Worm (Caenorhabditis elegans): Measurements from ENCODE around the gene C15C8.5.

DNA sequence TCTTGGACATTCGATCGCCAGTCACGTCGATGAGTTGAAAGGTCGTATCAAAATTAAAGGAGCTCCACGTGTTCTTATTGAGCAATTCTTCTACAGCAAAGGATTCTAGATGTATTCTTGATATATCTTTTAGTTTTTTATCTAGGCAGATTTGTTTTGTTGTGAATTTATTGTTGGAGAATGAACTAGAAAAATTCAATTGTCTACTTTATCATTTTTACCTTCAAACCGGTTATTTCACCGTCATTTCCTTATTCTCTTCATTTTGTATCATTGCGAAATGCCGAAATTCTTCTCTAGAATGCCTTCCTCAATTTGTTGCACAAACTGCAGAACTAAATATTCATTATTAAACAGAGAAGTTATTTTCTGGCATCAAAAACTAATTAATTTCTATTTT is 18.6 kb upstream of the C15C8.5 start, which contains the start of gene R11D1.10:
- TF ChIP-seq him-1 (tag; optimal IDR thresholded peaks at IDR 0.05): no peak
- TF ChIP-seq dao-5 (tag; optimal IDR thresholded peaks at IDR 0.05): no peak

Measured in whole organism, L4/young adult.